Fruit fly (Drosophila melanogaster) whole organism, embryonic: ENCODE measurements around the gene Ns4.

Experiments
- Asciz ChIP-seq: fragments of 200-800 bp; sonication (Bioruptor generic); optimal IDR thresholded peaks from 2 replicates; lab custom pipeline; 2017; ENCODE audit warnings: missing biosample characterization, mild to moderate bottlenecking, missing genetic modification characterization, missing genetic modification reagents
- Bgb ChIP-seq: fragments of 200-800 bp; sonication (Bioruptor generic); IDR thresholded peaks from 2 replicates; pipeline ENCODE4 v1.3.6; 2022; ENCODE audit warnings: missing biosample characterization, missing genetic modification characterization; ENCODE audit not compliant: partially characterized antibody
- CG10147 ChIP-seq: fragments of 200-800 bp; sonication (Bioruptor generic); optimal IDR thresholded peaks from 2 replicates; lab custom pipeline; 2019; ENCODE audit warnings: missing biosample characterization, mild to moderate bottlenecking, missing genetic modification characterization, moderate library complexity
- CG10565 ChIP-seq: fragments of 200-800 bp; sonication (Bioruptor generic); optimal IDR thresholded peaks from 3 replicates; lab custom pipeline; 2016; ENCODE audit warnings: missing biosample characterization, mild to moderate bottlenecking, missing genetic modification characterization
- CG11247 ChIP-seq: fragments of 200-800 bp; sonication (Bioruptor generic); IDR thresholded peaks from 2 replicates; pipeline ENCODE4 v1.3.6; 2022; ENCODE audit warnings: missing biosample characterization, missing genetic modification characterization
- CG12104 ChIP-seq: fragments of 200-800 bp; sonication (Bioruptor generic); optimal IDR thresholded peaks from 3 replicates; lab custom pipeline; 2016; ENCODE audit warnings: missing biosample characterization, missing genetic modification characterization
- CG1529 ChIP-seq: fragments of 200-800 bp; sonication (Bioruptor generic); optimal IDR thresholded peaks from 3 replicates; lab custom pipeline; 2018; ENCODE audit warnings: missing biosample characterization, missing genetic modification characterization
- CG1647 ChIP-seq: fragments of 200-800 bp; sonication (Bioruptor generic); optimal IDR thresholded peaks from 3 replicates; lab custom pipeline; 2016; ENCODE audit warnings: missing biosample characterization, missing genetic modification characterization
- CG17802 ChIP-seq: fragments of 200-800 bp; sonication (Bioruptor generic); optimal IDR thresholded peaks from 2 replicates; lab custom pipeline; 2018; ENCODE audit warnings: missing biosample characterization, mild to moderate bottlenecking, missing genetic modification characterization, moderate library complexity
- CG18599 ChIP-seq: fragments of 200-800 bp; sonication (Bioruptor generic); optimal IDR thresholded peaks from 3 replicates; lab custom pipeline; 2017; ENCODE audit warnings: missing biosample characterization, missing genetic modification characterization, mild to moderate bottlenecking, moderate library complexity, missing genetic modification reagents
- CG2120 ChIP-seq: fragments of 200-800 bp; sonication (Bioruptor generic); optimal IDR thresholded peaks from 3 replicates; lab custom pipeline; 2016; ENCODE audit warnings: missing biosample characterization, missing genetic modification characterization
- CG2712 ChIP-seq: fragments of 200-800 bp; optimal IDR thresholded peaks from 3 replicates; lab custom pipeline; 2019; ENCODE audit warnings: missing biosample characterization, mild to moderate bottlenecking, missing genetic modification characterization, moderate library complexity
- CG2875 ChIP-seq: fragments of 200-800 bp; sonication (Bioruptor generic); optimal IDR thresholded peaks from 2 replicates; lab custom pipeline; 2017; ENCODE audit warnings: missing biosample characterization, mild to moderate bottlenecking, missing genetic modification characterization, missing genetic modification reagents
- CG3726 ChIP-seq: fragments of 200-800 bp; sonication (Bioruptor generic); IDR thresholded peaks from 3 replicates; pipeline ENCODE4, ENCODE4 v1.3.6; 2022; ENCODE audit warnings: missing biosample characterization, missing genetic modification characterization
- CG5245 ChIP-seq: fragments of 200-800 bp; sonication (Bioruptor generic); optimal IDR thresholded peaks from 3 replicates; lab custom pipeline; 2016; ENCODE audit warnings: missing biosample characterization, missing genetic modification characterization
- CG6683 ChIP-seq: fragments of 200-800 bp; sonication (Bioruptor generic); optimal IDR thresholded peaks from 2 replicates; lab custom pipeline; 2017; ENCODE audit warnings: missing biosample characterization, mild to moderate bottlenecking, missing genetic modification characterization, missing genetic modification reagents
- CG6854 ChIP-seq: fragments of 200-800 bp; sonication (Bioruptor generic); optimal IDR thresholded peaks from 3 replicates; lab custom pipeline; 2017; ENCODE audit warnings: missing biosample characterization, mild to moderate bottlenecking, missing genetic modification characterization
- CG7786 ChIP-seq: fragments of 200-800 bp; sonication (Bioruptor generic); optimal IDR thresholded peaks from 2 replicates; lab custom pipeline; 2016; ENCODE audit warnings: missing biosample characterization, missing genetic modification characterization
- CG7963 ChIP-seq: fragments of 200-800 bp; sonication (Bioruptor generic); IDR thresholded peaks from 3 replicates; pipeline ENCODE4 v1.3.6; 2022; ENCODE audit warnings: missing biosample characterization, missing genetic modification characterization; ENCODE audit not compliant: partially characterized antibody
- CG9609 ChIP-seq: fragments of 200-800 bp; sonication (Bioruptor generic); optimal IDR thresholded peaks from 3 replicates; lab custom pipeline; 2016; ENCODE audit warnings: missing biosample characterization, missing genetic modification characterization
- CkIIα-i1 ChIP-seq: fragments of 200-800 bp; sonication (Bioruptor generic); IDR thresholded peaks from 2 replicates; pipeline ENCODE4 v1.3.6; 2022; ENCODE audit warnings: missing biosample characterization, missing genetic modification characterization
- CoRest ChIP-seq: fragments of 200-800 bp; sonication (Bioruptor generic); optimal IDR thresholded peaks from 3 replicates; lab custom pipeline; 2018; ENCODE audit warnings: missing biosample characterization, mild to moderate bottlenecking, missing genetic modification characterization, moderate library complexity
- CrebB ChIP-seq: fragments of 200-800 bp; sonication (Bioruptor generic); optimal IDR thresholded peaks from 3 replicates; lab custom pipeline; 2018; ENCODE audit warnings: missing biosample characterization, mild to moderate bottlenecking, missing genetic modification characterization
- E2f1 ChIP-seq: fragments of 200-800 bp; sonication (Bioruptor generic); IDR thresholded peaks from 2 replicates; pipeline ENCODE4 v1.3.6; 2022; ENCODE audit warnings: missing biosample characterization, missing genetic modification characterization
- NFAT ChIP-seq: fragments of 200-800 bp; sonication (Bioruptor generic); IDR thresholded peaks from 2 replicates; pipeline ENCODE4 v1.3.6; 2022; ENCODE audit warnings: missing biosample characterization, missing genetic modification characterization
- NfI ChIP-seq: fragments of 200-800 bp; sonication (Bioruptor generic); optimal IDR thresholded peaks from 3 replicates; lab custom pipeline; 2018; ENCODE audit warnings: missing biosample characterization, mild to moderate bottlenecking, missing genetic modification characterization, moderate library complexity
- Optix ChIP-seq: fragments of 200-800 bp; sonication (Bioruptor generic); IDR thresholded peaks from 3 replicates; pipeline ENCODE4 v1.3.6; 2022; ENCODE audit warnings: missing biosample characterization, missing genetic modification characterization
- Sox102F ChIP-seq: fragments of 200-800 bp; sonication (Bioruptor generic); optimal IDR thresholded peaks from 2 replicates; lab custom pipeline; 2018; ENCODE audit warnings: missing biosample characterization, mild to moderate bottlenecking, missing genetic modification characterization, moderate library complexity
- Xrp1 ChIP-seq: fragments of 200-800 bp; sonication (Bioruptor generic); IDR thresholded peaks from 2 replicates; pipeline ENCODE4 v1.3.6; 2022; ENCODE audit warnings: missing biosample characterization, missing genetic modification characterization
- abd-A ChIP-seq: fragments of 200-800 bp; sonication (Bioruptor generic); optimal IDR thresholded peaks from 3 replicates; lab custom pipeline; 2019; ENCODE audit warnings: missing biosample characterization, mild to moderate bottlenecking, missing genetic modification characterization, moderate library complexity
- ac ChIP-seq: fragments of 200-800 bp; sonication (Bioruptor generic); optimal IDR thresholded peaks from 3 replicates; lab custom pipeline; 2017; ENCODE audit warnings: missing biosample characterization, mild to moderate bottlenecking, missing genetic modification characterization
- ase ChIP-seq: fragments of 200-800 bp; sonication (Bioruptor generic); IDR thresholded peaks from 3 replicates; pipeline ENCODE4 v1.3.6; 2022; ENCODE audit warnings: missing biosample characterization, missing genetic modification characterization
- bigmax ChIP-seq: fragments of 200-800 bp; sonication (Bioruptor generic); optimal IDR thresholded peaks from 2 replicates; lab custom pipeline; 2018; ENCODE audit warnings: missing biosample characterization, mild to moderate bottlenecking, missing genetic modification characterization
- crp ChIP-seq, 2 experiments: fragments of 200-800 bp; sonication (Bioruptor generic); optimal IDR thresholded peaks; 2 replicates in 1 of 2; 3 replicates in 1 of 2; lab custom pipeline; 2017; ENCODE audit warnings: missing biosample characterization in 2 of 2, missing genetic modification characterization in 2 of 2, mild to moderate bottlenecking in 1 of 2, moderate library complexity in 1 of 2
- dpn ChIP-seq, 2 experiments: fragments of 200-800 bp; sonication (Bioruptor generic); optimal IDR thresholded peaks; 3 replicates each; lab custom pipeline; 2016; ENCODE audit warnings: missing biosample characterization in 2 of 2, missing genetic modification characterization in 2 of 2
- eyg ChIP-seq: fragments of 200-800 bp; sonication (Bioruptor generic); optimal IDR thresholded peaks from 3 replicates; lab custom pipeline; 2016; ENCODE audit warnings: missing biosample characterization, missing genetic modification characterization
- fd102C ChIP-seq: fragments of 200-800 bp; sonication (Bioruptor generic); optimal IDR thresholded peaks from 2 replicates; lab custom pipeline; 2018; ENCODE audit warnings: missing biosample characterization, mild to moderate bottlenecking, missing genetic modification characterization, moderate library complexity
- gce ChIP-seq: fragments of 200-800 bp; sonication (Bioruptor generic); IDR thresholded peaks from 3 replicates; pipeline ENCODE4 v1.3.6; 2022; ENCODE audit warnings: missing biosample characterization, missing genetic modification characterization
- grau ChIP-seq: fragments of 200-800 bp; optimal IDR thresholded peaks from 3 replicates; lab custom pipeline; 2019; ENCODE audit warnings: missing biosample characterization, mild to moderate bottlenecking, missing genetic modification characterization, moderate library complexity
- insv ChIP-seq, 2 experiments: fragments of 200-800 bp; sonication (Bioruptor generic); optimal IDR thresholded peaks; 3 replicates each; lab custom pipeline; 2016 to 2018; ENCODE audit warnings: missing biosample characterization in 2 of 2, missing genetic modification characterization in 2 of 2
- lbe ChIP-seq: fragments of 200-800 bp; sonication (Bioruptor generic); optimal IDR thresholded peaks from 2 replicates; lab custom pipeline; 2016; ENCODE audit warnings: missing biosample characterization, mild to moderate bottlenecking, missing genetic modification characterization
- lmd ChIP-seq: fragments of 200-800 bp; sonication (Bioruptor generic); IDR thresholded peaks from 2 replicates; pipeline ENCODE4 v1.3.6; 2022; ENCODE audit warnings: missing biosample characterization, missing genetic modification characterization
- nau ChIP-seq: fragments of 200-800 bp; sonication (Bioruptor generic); optimal IDR thresholded peaks from 3 replicates; lab custom pipeline; 2017; ENCODE audit warnings: missing biosample characterization, mild to moderate bottlenecking, missing genetic modification characterization, missing genetic modification reagents
- odd ChIP-seq: fragments of 200-800 bp; sonication (Bioruptor generic); optimal IDR thresholded peaks from 2 replicates; lab custom pipeline; 2017; ENCODE audit warnings: missing biosample characterization, mild to moderate bottlenecking, missing genetic modification characterization
- pnt ChIP-seq: fragments of 200-800 bp; sonication (Bioruptor generic); optimal IDR thresholded peaks from 3 replicates; lab custom pipeline; 2016; ENCODE audit warnings: missing biosample characterization, missing genetic modification characterization
- psq ChIP-seq: fragments of 200-800 bp; sonication (Bioruptor generic); optimal IDR thresholded peaks from 2 replicates; lab custom pipeline; 2017; ENCODE audit warnings: missing biosample characterization, missing genetic modification characterization
- ranshi ChIP-seq: fragments of 200-800 bp; sonication (Bioruptor generic); IDR thresholded peaks from 2 replicates; pipeline ENCODE4 v1.3.6; 2022; ENCODE audit warnings: missing biosample characterization, missing genetic modification characterization
- repo ChIP-seq: fragments of 200-800 bp; sonication (Bioruptor generic); optimal IDR thresholded peaks from 2 replicates; lab custom pipeline; 2016; ENCODE audit warnings: missing biosample characterization, missing genetic modification characterization
- seq ChIP-seq: fragments of 200-800 bp; sonication (Bioruptor generic); IDR thresholded peaks from 2 replicates; pipeline ENCODE4 v1.3.6; 2022; ENCODE audit warnings: missing biosample characterization, missing genetic modification characterization
- stc ChIP-seq: fragments of 200-800 bp; sonication (Bioruptor generic); IDR thresholded peaks from 2 replicates; pipeline ENCODE4 v1.3.6; 2022; ENCODE audit warnings: missing biosample characterization, missing genetic modification characterization
- trem ChIP-seq: fragments of 200-800 bp; optimal IDR thresholded peaks from 3 replicates; lab custom pipeline; 2019; ENCODE audit warnings: missing biosample characterization, mild to moderate bottlenecking, missing genetic modification characterization, moderate library complexity

Ns4 gene

dm6 chr2L:20797515-20797847, 45.2 kb downstream of the Ns4 start, which contains the start of gene CG9328 (continued):
- TF ChIP-seq dpn (GFP tag; optimal IDR thresholded peaks at IDR 0.05; lab: Kevin White, UChicago) (peak; percentile 27 to 47), CG12104 (GFP tag; lab: Kevin White, UChicago) (no peak), CG1529 (GFP tag; lab: Kevin White, UChicago) (no peak), CoRest (tag; lab: Kevin White, UChicago) (peak; percentile 37), CG2120 (GFP tag; lab: Kevin White, UChicago) (peak; percentile 57), psq (GFP tag; lab: Kevin White, UChicago) (peak; percentile 2), fd102C (GFP tag; lab: Kevin White, UChicago) (no peak), CG6854 (GFP tag; lab: Kevin White, UChicago) (no peak), CG3726 (GFP tag; lab: Robert Waterston, UW) (no peak), CG6683 (GFP tag; lab: Kevin White, UChicago) (no peak), seq (GFP tag; lab: Robert Waterston, UW) (peak; percentile 49; the same call in 1 of the 2 replicates), gce (GFP tag; lab: Robert Waterston, UW) (no peak), CG10147 (GFP tag; lab: Kevin White, UChicago) (no peak), CG17802 (tag; lab: Kevin White, UChicago) (no peak), CG7786 (GFP tag; lab: Kevin White, UChicago) (no peak), NFAT (GFP tag; lab: Robert Waterston, UW) (peak; percentile 56), CrebB (peak; percentile 46), CG7963 (GFP tag; lab: Robert Waterston, UW) (no peak), CG10565 (GFP tag; lab: Kevin White, UChicago) (no peak), Sox102F (GFP tag; lab: Kevin White, UChicago) (peak; percentile 19), bigmax (GFP tag; lab: Kevin White, UChicago) (peak; percentile 46), CG2875 (GFP tag; lab: Kevin White, UChicago) (peak; percentile 47), ac (no peak), abd-A (tag; lab: Kevin White, UChicago) (peak; percentile 7), NfI (GFP tag; lab: Kevin White, UChicago) (peak; percentile 3), CkIIα-i1 (GFP tag; lab: Robert Waterston, UW) (no peak), nau (no peak), crp (GFP tag; optimal IDR thresholded peaks at IDR 0.05; lab: Kevin White, UChicago) (no peak), E2f1 (GFP tag; lab: Robert Waterston, UW) (no peak), Bgb (GFP tag; lab: Robert Waterston, UW) (peak; percentile 72), ase (GFP tag; lab: Robert Waterston, UW) (no peak), CG9609 (GFP tag; lab: Kevin White, UChicago) (no peak), insv (GFP tag; optimal IDR thresholded peaks at IDR 0.05; lab: Kevin White, UChicago) (peak in 1 of 2 experiments; percentile 43), CG2712 (tag; lab: Kevin White, UChicago) (peak; percentile 51), CG11247 (GFP tag; lab: Robert Waterston, UW) (no peak), ranshi (GFP tag; lab: Robert Waterston, UW) (peak; percentile 53; the same call in 1 of the 2 replicates), lmd (GFP tag; lab: Robert Waterston, UW) (no peak; the same call in 1 of the 2 replicates), pnt (GFP tag; lab: Kevin White, UChicago) (no peak), Xrp1 (GFP tag; lab: Robert Waterston, UW) (0 out of 2 replicates have a peak, but pooled peaks have one; percentile 60), lbe (GFP tag; lab: Kevin White, UChicago) (peak; percentile 59), trem (tag; lab: Kevin White, UChicago) (peak; percentile 70), CG5245 (GFP tag; lab: Kevin White, UChicago) (peak; percentile 21), eyg (GFP tag; lab: Kevin White, UChicago) (no peak), odd (GFP tag; lab: Kevin White, UChicago) (no peak), grau (tag; lab: Kevin White, UChicago) (peak; percentile 45), repo (peak; percentile 43), Optix (GFP tag; lab: Robert Waterston, UW) (no peak), CG18599 (GFP tag; lab: Kevin White, UChicago) (peak; percentile 72), stc (peak; percentile 62; the same call in 1 of the 2 replicates), CG1647 (GFP tag; lab: Kevin White, UChicago) (no peak), Asciz (GFP tag; lab: Kevin White, UChicago) (no peak)
